Worm (Caenorhabditis elegans) whole organism, young adult: ENCODE results near the gene nucb-1.

Experiments
- ama-1 ChIP-seq, 3 experiments: fragments of 150-350 bp in 1 of 3; sonication (generic microtip) in 2 of 3; optimal IDR thresholded peaks; 2 replicates each; lab custom pipeline; 2014 to 2018; ENCODE audit warnings: missing biosample characterization in 2 of 3, missing genetic modification characterization in 2 of 3, missing genetic modification reagents in 2 of 3
- ccch-3 ChIP-seq: fragments of 200-800 bp; sonication (Bioruptor generic); optimal IDR thresholded peaks from 2 replicates; lab custom pipeline; 2018; ENCODE audit warnings: mild to moderate bottlenecking, missing genetic modification characterization, missing compliant biosample characterization
- cebp-1 ChIP-seq, 2 experiments: fragments of 200-800 bp in 1 of 2; sonication (Bioruptor generic) in 1 of 2; sonication (generic microtip) in 1 of 2; IDR thresholded peaks in 1 of 2; optimal IDR thresholded peaks in 1 of 2; 2 replicates each; pipeline versions ENCODE4 v1.3.6 to Lab custom; 2017 to 2022; ENCODE audit warnings: missing compliant biosample characterization in 2 of 2, missing genetic modification characterization in 2 of 2, mild to moderate bottlenecking in 1 of 2, missing genetic modification reagents in 1 of 2, moderate library complexity in 1 of 2
- cebp-2 ChIP-seq: fragments of 200-800 bp; sonication (Bioruptor generic); IDR thresholded peaks from 2 replicates; pipeline ENCODE4 v1.3.6; 2022; ENCODE audit warnings: missing genetic modification characterization, missing compliant biosample characterization
- sea-2 ChIP-seq: fragments of 200-800 bp; sonication (Bioruptor generic); IDR thresholded peaks from 2 replicates; pipeline ENCODE4 v1.3.6; 2022; ENCODE audit warnings: missing genetic modification characterization, missing compliant biosample characterization
- snpc-1.3 ChIP-seq: sonication (generic microtip); optimal IDR thresholded peaks from 2 replicates; lab custom pipeline; 2017; ENCODE audit warnings: missing genetic modification characterization, mild to moderate bottlenecking, missing compliant biosample characterization, antibody characterized with exemption, moderate library complexity, missing genotype, missing genetic modification reagents; ENCODE audit not compliant: insufficient read depth
- snpc-4 ChIP-seq, 5 experiments: fragments of 150-350 bp in 1 of 5; sonication (generic microtip) in 4 of 5; optimal IDR thresholded peaks; 2 replicates each; lab custom pipeline; 2014 to 2018; ENCODE audit warnings: missing genetic modification characterization in 5 of 5, missing biosample characterization in 3 of 5, antibody characterized with exemption in 2 of 5, mild to moderate bottlenecking in 2 of 5, missing compliant biosample characterization in 2 of 5, missing genotype in 2 of 5, moderate library complexity in 2 of 5, missing genetic modification reagents in 1 of 5
- somi-1 ChIP-seq: fragments of 200-800 bp; sonication (Bioruptor generic); optimal IDR thresholded peaks from 2 replicates; lab custom pipeline; 2018; ENCODE audit warnings: mild to moderate bottlenecking, missing genetic modification characterization, missing compliant biosample characterization
- sptf-2 ChIP-seq: fragments of 200-800 bp; sonication (Bioruptor generic); optimal IDR thresholded peaks from 2 replicates; lab custom pipeline; 2018; ENCODE audit warnings: mild to moderate bottlenecking, missing genetic modification characterization, missing compliant biosample characterization
- unc-62 ChIP-seq: fragments of 150-350 bp; optimal IDR thresholded peaks from 2 replicates; lab custom pipeline; 2014; ENCODE audit warnings: missing biosample characterization, missing genetic modification reagents, missing genetic modification characterization

ce11 chrX:10162476-10162875 is 35.0 kb upstream of the nucb-1 start:
- TF ChIP-seq ccch-3 (GFP tag; lab: Kevin White, UChicago) (no peak), sea-2 (GFP tag; lab: Robert Waterston, UW) (no peak), snpc-4 (GFP tag; optimal IDR thresholded peaks at IDR 0.05; lab: Kevin White, UChicago) (no peak), snpc-4 (tag; optimal IDR thresholded peaks at IDR 0.05; lab: Kevin White, UChicago) (no peak), unc-62 (GFP tag; lab: Kevin White, UChicago) (no peak), cebp-2 (no peak), snpc-1.3 (tag; lab: Kevin White, UChicago) (no peak), sptf-2 (GFP tag; lab: Kevin White, UChicago) (no peak), ama-1 (optimal IDR thresholded peaks at IDR 0.05; lab: Kevin White, UChicago) (no peak), ama-1 (GFP tag; optimal IDR thresholded peaks at IDR 0.05; lab: Kevin White, UChicago) (no peak), cebp-1 (GFP tag; IDR thresholded peaks at IDR 0.05; lab: Robert Waterston, UW) (no peak), cebp-1 (tag; optimal IDR thresholded peaks at IDR 0.05; lab: Kevin White, UChicago) (no peak), somi-1 (GFP tag; lab: Kevin White, UChicago) (no peak)
